Worm (Caenorhabditis elegans): ENCODE data around the gene srm-4.

- no peak for TF ChIP-seq zag-1 (tag; optimal IDR thresholded peaks at IDR 0.05)
- no peak for TF ChIP-seq ama-1 (optimal IDR thresholded peaks at IDR 0.05)
Observed at ce11 chrV:14333116-14333515, at the start of gene srm-4.

Data from whole organism, L2 larva.